Worm (Caenorhabditis elegans) whole organism, L4 larva: Measurements from ENCODE around the gene wdr-62.

ENCODE experiments used
- ctbp-1 ChIP-seq: fragments of 200-800 bp; sonication (Bioruptor generic); IDR thresholded peaks from 2 replicates; pipeline ENCODE4 v1.3.6; 2022; ENCODE audit warnings: missing genetic modification reagents, missing genetic modification characterization, missing compliant biosample characterization
- lin-13 ChIP-seq: fragments of 150-350 bp; optimal IDR thresholded peaks from 2 replicates; lab custom pipeline; 2014; ENCODE audit warnings: missing biosample characterization, missing genetic modification reagents, missing genetic modification characterization
- lir-3 ChIP-seq: sonication (generic microtip); optimal IDR thresholded peaks from 2 replicates; lab custom pipeline; 2016; ENCODE audit warnings: mild to moderate bottlenecking, missing genetic modification characterization, missing compliant biosample characterization
- nhr-41 ChIP-seq: fragments of 200-800 bp; sonication (Bioruptor generic); IDR thresholded peaks from 2 replicates; pipeline ENCODE4 v1.3.6; 2022; ENCODE audit warnings: missing genetic modification reagents, missing genetic modification characterization, missing compliant biosample characterization
- pqm-1 ChIP-seq: sonication (generic microtip); optimal IDR thresholded peaks from 2 replicates; lab custom pipeline; 2017; ENCODE audit warnings: missing biosample characterization, missing genetic modification characterization
- snpc-1.2 ChIP-seq: fragments of 200-800 bp; sonication (Bioruptor generic); IDR thresholded peaks from 2 replicates; pipeline ENCODE4 v1.3.6; 2022; ENCODE audit warnings: missing genetic modification reagents, missing genetic modification characterization, missing compliant biosample characterization
- unc-130 ChIP-seq: sonication (generic microtip); optimal IDR thresholded peaks from 2 replicates; lab custom pipeline; 2016; ENCODE audit warnings: missing genetic modification reagents, missing genetic modification characterization, missing compliant biosample characterization
- vab-7 ChIP-seq: fragments of 200-800 bp; sonication (Bioruptor generic); IDR thresholded peaks from 2 replicates; pipeline ENCODE4 v1.3.6; 2022; ENCODE audit warnings: missing genetic modification reagents, missing genetic modification characterization, missing compliant biosample characterization

DNA sequence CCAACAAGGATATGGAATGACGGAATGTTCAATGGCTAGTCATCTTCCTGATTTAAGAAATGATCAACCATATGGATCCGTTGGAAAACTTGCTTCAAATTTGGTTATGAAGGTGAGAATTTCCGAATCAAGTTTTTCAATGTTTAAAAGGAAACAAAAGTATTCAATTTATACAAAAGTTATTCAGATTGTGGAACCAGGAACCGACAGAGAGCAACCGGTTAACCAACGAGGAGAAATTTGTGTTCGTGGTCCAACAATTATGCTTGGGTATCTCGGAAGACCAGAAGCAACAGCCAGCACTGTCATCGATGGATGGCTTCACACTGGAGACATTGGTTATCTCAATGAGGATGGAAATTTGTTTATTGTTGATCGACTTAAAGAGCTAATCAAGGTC, 65.7 kb downstream of the wdr-62 start:
- no peak for TF ChIP-seq vab-7 (GFP tag; lab: Robert Waterston, UW)
- no peak for TF ChIP-seq pqm-1 (tag; lab: Kevin White, UChicago)
- TF ChIP-seq lin-13 (GFP tag; lab: Kevin White, UChicago): no peak
- no peak for TF ChIP-seq unc-130
- no peak for TF ChIP-seq ctbp-1 (GFP tag; lab: Robert Waterston, UW)
- no peak for TF ChIP-seq nhr-41
- TF ChIP-seq snpc-1.2 (GFP tag; lab: Robert Waterston, UW): no peak
- no peak for TF ChIP-seq lir-3 (tag; lab: Kevin White, UChicago)
